Worm (Caenorhabditis elegans) whole organism, early embryonic: ENCODE data around the gene T25B9.3.

Experiments used
- B0310.2 ChIP-seq: sonication (generic microtip); optimal IDR thresholded peaks from 2 replicates; lab custom pipeline; 2016; ENCODE audit warnings: mild to moderate bottlenecking, missing genetic modification characterization, missing compliant biosample characterization
- F13C5.2 ChIP-seq: sonication (generic microtip); optimal IDR thresholded peaks from 2 replicates; lab custom pipeline; 2017; ENCODE audit warnings: mild to moderate bottlenecking, missing genetic modification characterization, inconsistent platforms, missing compliant biosample characterization
- aly-1 ChIP-seq: sonication (generic microtip); optimal IDR thresholded peaks from 2 replicates; lab custom pipeline; 2016; ENCODE audit warnings: missing genetic modification characterization, missing compliant biosample characterization
- ama-1 ChIP-seq: fragments of 150-350 bp; optimal IDR thresholded peaks from 2 replicates; lab custom pipeline; 2014
- ceh-13 ChIP-seq: fragments of 200-800 bp; sonication (Bioruptor generic); optimal IDR thresholded peaks from 2 replicates; lab custom pipeline; 2018; ENCODE audit warnings: mild to moderate bottlenecking, missing genetic modification characterization, missing compliant biosample characterization
- ceh-36 ChIP-seq: sonication (generic microtip); optimal IDR thresholded peaks from 2 replicates; lab custom pipeline; 2016; ENCODE audit warnings: missing genetic modification characterization, inconsistent platforms, missing compliant biosample characterization
- ets-7 ChIP-seq: sonication (generic microtip); optimal IDR thresholded peaks from 2 replicates; lab custom pipeline; 2016; ENCODE audit warnings: missing genotype, missing genetic modification characterization, missing compliant biosample characterization
- flt-1 ChIP-seq: fragments of 200-800 bp; sonication (Bioruptor generic); IDR thresholded peaks from 2 replicates; pipeline ENCODE4 v1.3.6; 2022; ENCODE audit warnings: missing genetic modification characterization, missing compliant biosample characterization
- hmbx-1 ChIP-seq: sonication (generic microtip); optimal IDR thresholded peaks from 2 replicates; lab custom pipeline; 2016; ENCODE audit warnings: mild to moderate bottlenecking, missing genetic modification characterization, missing compliant biosample characterization
- hmg-4 ChIP-seq: fragments of 200-800 bp; sonication (Bioruptor generic); optimal IDR thresholded peaks from 2 replicates; lab custom pipeline; 2018; ENCODE audit warnings: mild to moderate bottlenecking, missing genetic modification characterization, missing compliant biosample characterization
- hnd-1 ChIP-seq: sonication (generic microtip); optimal IDR thresholded peaks from 2 replicates; lab custom pipeline; 2016; ENCODE audit warnings: missing genetic modification characterization, missing compliant biosample characterization
- pes-1 ChIP-seq: fragments of 200-800 bp; sonication (Bioruptor generic); IDR thresholded peaks from 2 replicates; pipeline ENCODE4 v1.3.6; 2022; ENCODE audit warnings: missing genetic modification reagents, missing genetic modification characterization, missing compliant biosample characterization
- scrt-1 ChIP-seq: fragments of 200-800 bp; sonication (Bioruptor generic); IDR thresholded peaks from 2 replicates; pipeline ENCODE4 v1.3.6; 2022; ENCODE audit warnings: missing genetic modification characterization, missing compliant biosample characterization
- sea-1 ChIP-seq: fragments of 200-800 bp; sonication (Bioruptor generic); conservative IDR thresholded peaks from 2 replicates; pipeline ENCODE4 v1.3.6; 2022; ENCODE audit warnings: missing genetic modification characterization, missing compliant biosample characterization
- tbx-11 ChIP-seq: fragments of 200-800 bp; sonication (Bioruptor generic); IDR thresholded peaks from 2 replicates; pipeline ENCODE4 v1.3.6; 2022; ENCODE audit warnings: missing genetic modification characterization, missing compliant biosample characterization
- tbx-37 ChIP-seq: fragments of 200-800 bp; sonication (Bioruptor generic); conservative IDR thresholded peaks from 2 replicates; pipeline ENCODE4 v1.3.6; 2022; ENCODE audit warnings: missing genetic modification reagents, missing genetic modification characterization, missing compliant biosample characterization
- tra-4 ChIP-seq: sonication (generic microtip); optimal IDR thresholded peaks from 2 replicates; lab custom pipeline; 2017; ENCODE audit warnings: missing genetic modification characterization, missing compliant biosample characterization

Gene T25B9.3

DNA sequence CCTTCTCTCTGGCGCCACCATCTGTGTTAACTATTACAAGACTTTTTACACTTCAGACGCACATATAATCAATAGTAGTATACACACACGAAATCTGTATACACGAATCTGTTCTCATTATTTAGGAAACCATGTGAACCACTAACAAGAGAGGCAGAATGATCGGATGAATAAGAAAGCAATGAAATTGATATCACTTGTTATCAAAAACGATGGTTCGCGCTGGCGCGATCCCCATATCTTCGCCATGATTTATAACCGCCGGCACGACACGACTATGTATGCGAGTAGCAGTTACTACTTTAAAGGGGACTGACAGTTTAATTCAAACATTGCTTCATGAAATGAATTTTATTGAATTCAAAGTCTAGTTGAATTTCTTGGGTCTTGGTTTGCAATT lies 36.8 kb downstream of the T25B9.3 start:
- TF ChIP-seq hnd-1 (tag; lab: Kevin White, UChicago) (no peak), hmbx-1 (tag; lab: Kevin White, UChicago) (no peak), ceh-13 (GFP tag; lab: Kevin White, UChicago) (no peak), pes-1 (no peak), ama-1 (no peak), ets-7 (tag; lab: Kevin White, UChicago) (no peak), F13C5.2 (tag; lab: Kevin White, UChicago) (no peak), tra-4 (tag; lab: Kevin White, UChicago) (no peak), flt-1 (GFP tag; lab: Robert Waterston, UW) (no peak), scrt-1 (GFP tag; lab: Robert Waterston, UW) (no peak), tbx-37 (GFP tag; lab: Robert Waterston, UW) (no peak), B0310.2 (tag; lab: Kevin White, UChicago) (no peak), sea-1 (no peak), aly-1 (tag; lab: Kevin White, UChicago) (no peak), hmg-4 (no peak), ceh-36 (tag; lab: Kevin White, UChicago) (no peak), tbx-11 (GFP tag; lab: Robert Waterston, UW) (no peak)

DNA sequence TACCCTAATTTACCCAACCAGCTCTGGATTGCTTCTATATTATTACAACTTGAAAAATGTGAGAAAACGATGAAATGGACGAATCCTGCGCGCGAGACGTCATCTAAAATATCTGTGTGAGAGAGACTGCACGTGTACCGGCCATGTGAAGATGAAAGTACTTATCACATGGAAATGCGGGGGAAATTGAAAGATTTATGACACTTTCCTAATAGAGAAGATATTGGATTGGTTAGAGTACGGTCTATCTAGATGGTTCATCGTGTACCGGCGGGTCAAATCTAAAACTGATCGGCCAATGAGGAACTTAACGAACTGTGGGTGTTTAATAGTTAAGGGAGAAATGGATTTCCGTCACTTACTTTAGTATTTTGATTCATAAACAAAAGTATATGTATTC lies 37.4 kb downstream of the T25B9.3 start:
- TF ChIP-seq ceh-36 (tag; lab: Kevin White, UChicago) (no peak), tbx-37 (GFP tag; lab: Robert Waterston, UW) (no peak), aly-1 (tag; lab: Kevin White, UChicago) (no peak), scrt-1 (GFP tag; lab: Robert Waterston, UW) (no peak), ets-7 (tag; lab: Kevin White, UChicago) (no peak), hmbx-1 (tag; lab: Kevin White, UChicago) (no peak), F13C5.2 (tag; lab: Kevin White, UChicago) (no peak), tbx-11 (GFP tag; lab: Robert Waterston, UW) (no peak), tra-4 (tag; lab: Kevin White, UChicago) (no peak), pes-1 (no peak), sea-1 (no peak)

DNA sequence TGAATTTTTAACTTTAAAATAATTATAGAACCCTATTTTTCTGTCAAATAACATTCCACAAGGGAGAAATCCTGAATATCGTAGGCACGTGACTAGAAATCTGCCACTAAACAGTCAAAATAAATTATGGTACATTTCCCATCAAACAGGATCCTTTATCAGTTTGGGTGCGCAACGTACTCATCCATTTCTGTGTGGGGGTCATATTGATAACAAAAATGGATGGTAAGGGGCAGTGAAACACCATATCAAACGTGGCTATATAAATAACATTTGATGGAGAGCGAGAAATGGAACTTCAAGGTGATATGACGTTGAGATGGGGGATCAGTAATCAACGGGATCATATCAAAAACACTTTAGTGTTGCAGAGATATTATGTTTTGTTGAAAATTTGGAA lies 39.5 kb downstream of the T25B9.3 start:
- TF ChIP-seq pes-1, result no peak
- no peak for TF ChIP-seq hmbx-1 (tag; lab: Kevin White, UChicago)
- no peak for TF ChIP-seq B0310.2 (tag; lab: Kevin White, UChicago)
- no peak for TF ChIP-seq hnd-1 (tag; lab: Kevin White, UChicago)
- no peak for TF ChIP-seq tra-4 (tag; lab: Kevin White, UChicago)
- TF ChIP-seq hmg-4, result no peak
- TF ChIP-seq ceh-36 (tag; lab: Kevin White, UChicago), result no peak
- no peak for TF ChIP-seq tbx-11 (GFP tag; lab: Robert Waterston, UW)
- TF ChIP-seq tbx-37 (GFP tag; lab: Robert Waterston, UW), result no peak
- TF ChIP-seq scrt-1 (GFP tag; lab: Robert Waterston, UW), result no peak
- TF ChIP-seq ets-7 (tag; lab: Kevin White, UChicago), result no peak
- no peak for TF ChIP-seq flt-1 (GFP tag; lab: Robert Waterston, UW)
- TF ChIP-seq F13C5.2 (tag; lab: Kevin White, UChicago), result no peak
- no peak for TF ChIP-seq ama-1
- TF ChIP-seq aly-1 (tag; lab: Kevin White, UChicago), result no peak
- TF ChIP-seq sea-1, result no peak
- TF ChIP-seq ceh-13 (GFP tag; lab: Kevin White, UChicago), result no peak

DNA sequence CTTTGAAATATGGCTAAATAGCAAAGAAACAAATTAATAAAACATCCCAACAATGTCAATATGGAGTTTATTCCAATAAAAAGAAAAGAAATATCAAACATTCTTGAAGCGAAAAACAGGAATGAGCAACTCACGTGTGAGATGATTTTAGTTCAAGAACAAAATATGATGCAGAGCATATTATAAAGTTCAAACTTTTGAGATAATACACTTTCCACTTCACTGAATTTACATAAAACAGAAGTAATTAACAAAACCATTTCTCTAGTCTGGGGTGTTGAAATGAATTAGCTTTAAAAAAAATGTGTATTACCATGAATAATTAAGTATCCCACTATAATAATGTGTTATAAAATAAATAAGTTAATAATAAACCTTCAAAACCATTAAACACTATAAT lies 42.2 kb downstream of the T25B9.3 start, which contains the start of gene srd-7:
Gene srd-7 (minus strand): TSS at position 101 of the 400 bp plus-strand sequence.
- TF ChIP-seq hmbx-1 (tag; lab: Kevin White, UChicago) (no peak), sea-1 (no peak), ama-1 (no peak), tbx-37 (GFP tag; lab: Robert Waterston, UW) (no peak), hmg-4 (no peak), F13C5.2 (tag; lab: Kevin White, UChicago) (no peak), scrt-1 (GFP tag; lab: Robert Waterston, UW) (no peak), pes-1 (no peak), tbx-11 (GFP tag; lab: Robert Waterston, UW) (no peak), tra-4 (tag; lab: Kevin White, UChicago) (no peak), hnd-1 (tag; lab: Kevin White, UChicago) (no peak), ceh-13 (GFP tag; lab: Kevin White, UChicago) (no peak), ets-7 (tag; lab: Kevin White, UChicago) (no peak), ceh-36 (tag; lab: Kevin White, UChicago) (no peak), flt-1 (GFP tag; lab: Robert Waterston, UW) (no peak), aly-1 (tag; lab: Kevin White, UChicago) (no peak), B0310.2 (tag; lab: Kevin White, UChicago) (no peak)

DNA sequence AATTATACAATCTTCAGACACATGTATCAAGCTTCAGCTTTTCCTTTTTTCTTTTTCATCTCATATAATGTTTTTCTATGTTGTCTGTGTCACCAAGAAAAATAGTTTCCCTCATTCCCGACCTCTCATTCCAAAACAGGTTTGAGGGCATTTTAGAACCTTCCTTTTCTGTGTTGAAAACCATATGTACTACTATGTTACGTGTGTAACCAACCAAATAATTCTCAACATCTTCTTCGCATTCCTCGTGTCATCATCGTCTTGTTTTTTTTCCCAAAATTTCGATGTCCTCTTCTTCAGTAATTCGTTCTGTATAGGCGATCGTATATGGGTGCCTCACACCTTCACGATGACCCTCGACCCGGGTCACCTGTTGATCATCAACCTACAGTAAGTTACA lies 45.8 kb downstream of the T25B9.3 start, which contains the start of gene pept-2:
Gene pept-2 (plus strand): TSS at position 301 of the 400 bp plus-strand sequence.
- no peak for TF ChIP-seq hnd-1 (tag; lab: Kevin White, UChicago)
- TF ChIP-seq scrt-1 (GFP tag; lab: Robert Waterston, UW), result no peak
- TF ChIP-seq flt-1 (GFP tag; lab: Robert Waterston, UW), result no peak

DNA sequence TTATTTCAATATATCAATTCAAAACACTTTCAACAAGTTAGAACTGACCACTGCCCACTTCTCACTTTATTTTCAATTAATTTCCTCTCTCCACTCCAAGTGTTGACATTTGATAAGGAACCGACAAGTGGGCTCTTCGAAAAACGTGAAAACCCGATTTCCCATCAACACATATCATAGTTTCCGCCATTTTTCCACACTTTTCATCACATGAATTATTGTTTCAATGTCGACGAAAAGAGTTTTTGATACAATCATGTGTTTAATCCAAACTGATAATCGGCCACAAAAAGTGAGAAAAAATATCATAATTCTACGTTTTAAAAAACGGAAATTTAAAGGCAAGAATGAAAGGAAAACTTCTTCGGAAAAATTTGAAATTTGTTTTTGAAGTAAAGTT lies 51.1 kb downstream of the T25B9.3 start:
- TF ChIP-seq scrt-1 (GFP tag; lab: Robert Waterston, UW) (no peak), sea-1 (no peak)

DNA sequence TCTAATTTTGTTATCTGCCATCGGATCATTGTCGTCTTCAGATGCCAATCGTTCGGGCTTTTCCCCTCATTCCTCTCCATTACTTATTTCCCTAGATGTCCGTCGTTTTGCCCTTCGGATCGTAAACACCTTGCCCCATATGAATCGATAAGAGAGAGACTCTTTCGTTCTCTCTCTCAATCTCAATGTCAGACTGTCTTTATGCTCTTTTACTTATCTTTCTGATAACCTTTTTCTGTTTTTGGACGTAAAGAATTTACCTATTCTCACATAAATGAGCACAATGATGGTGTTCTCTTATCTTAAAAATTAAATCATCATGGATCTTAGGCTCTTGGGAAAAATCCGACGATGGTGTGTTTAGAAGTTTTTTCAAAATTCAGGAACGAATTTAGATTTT lies 52.1 kb downstream of the T25B9.3 start:
- no peak for TF ChIP-seq hnd-1 (tag; lab: Kevin White, UChicago)
- no peak for TF ChIP-seq tbx-11 (GFP tag; lab: Robert Waterston, UW)
- TF ChIP-seq scrt-1 (GFP tag; lab: Robert Waterston, UW), result no peak
- no peak for TF ChIP-seq hmbx-1 (tag; lab: Kevin White, UChicago)
- no peak for TF ChIP-seq ceh-13 (GFP tag; lab: Kevin White, UChicago)
- TF ChIP-seq tra-4 (tag; lab: Kevin White, UChicago), result no peak
- no peak for TF ChIP-seq sea-1
- no peak for TF ChIP-seq ama-1
